Fruit fly (Drosophila melanogaster): ENCODE data around the gene bip1.

The bip1 gene

DNA sequence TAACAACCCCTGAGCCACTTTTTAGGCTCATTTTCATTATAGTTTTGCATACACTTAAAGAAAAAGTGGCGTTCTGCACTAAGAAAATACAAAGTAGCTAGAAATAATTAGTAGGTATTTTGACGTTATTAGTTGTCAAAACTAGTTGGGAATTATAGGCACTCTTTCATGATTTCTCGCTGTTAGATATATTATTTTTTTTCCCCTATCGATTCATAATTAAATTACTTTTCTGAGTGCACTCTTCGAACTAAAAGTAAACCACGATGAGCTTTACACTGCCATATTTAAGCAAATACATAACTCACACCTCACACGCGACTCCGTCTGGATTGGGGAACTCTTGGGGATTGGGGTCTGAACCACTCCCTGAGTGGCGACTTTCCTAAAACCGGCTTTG is 14.2 kb upstream of the bip1 start (continued):
- peak; percentile 4 for TF ChIP-seq CG17385 (GFP tag; optimal IDR thresholded peaks at IDR 0.05)
- no peak for TF ChIP-seq NfI (GFP tag; optimal IDR thresholded peaks at IDR 0.05)

DNA sequence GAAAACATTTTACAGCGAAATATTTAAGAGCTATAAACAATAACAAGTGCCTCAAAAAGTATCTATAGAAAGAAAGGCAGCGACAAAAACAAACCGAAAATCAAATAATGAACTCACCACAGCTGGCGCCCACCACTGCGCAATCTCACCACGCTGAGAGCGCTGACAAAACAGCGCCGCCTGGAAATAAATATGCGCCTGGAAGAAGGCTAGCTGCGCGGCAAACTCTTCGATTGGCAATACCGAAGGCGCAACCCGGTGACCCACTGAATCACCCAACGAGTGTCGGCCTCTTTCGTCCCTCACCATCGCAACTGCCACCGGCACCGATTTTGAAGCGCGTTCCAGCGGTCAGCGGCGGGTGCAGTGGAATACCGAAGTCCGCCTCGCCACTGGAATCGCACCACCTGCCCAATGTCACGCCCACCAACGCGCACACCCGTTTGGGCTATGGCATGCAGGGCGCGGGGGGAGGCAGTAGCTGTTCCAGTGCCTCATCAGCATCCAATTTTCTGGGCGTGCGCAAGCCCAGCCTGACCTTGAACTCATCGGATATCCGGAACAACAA is 13.3 kb upstream of the bip1 start:
- TF ChIP-seq Opbp (GFP tag; IDR thresholded peaks at IDR 0.05; ENCODE audit: partially characterized antibody), result 0 out of 3 replicates have a peak, but pooled peaks have one; percentile 44
- TF ChIP-seq ara (GFP tag; IDR thresholded peaks at IDR 0.05), result 0 out of 2 replicates have a peak, but pooled peaks have one; percentile 23
- no peak for TF ChIP-seq CG3847 (GFP tag; IDR thresholded peaks at IDR 0.05)
- TF ChIP-seq sens (GFP tag), result peak; percentile 41
- TF ChIP-seq Rfx (GFP tag; IDR thresholded peaks at IDR 0.05), result 0 out of 2 replicates have a peak, but pooled peaks have one; percentile 18
- peak; percentile 83 for TF ChIP-seq CTCF (GFP tag; optimal IDR thresholded peaks at IDR 0.05)
- no peak for TF ChIP-seq TFAM (GFP tag; optimal IDR thresholded peaks at IDR 0.05)
- no peak for TF ChIP-seq CG8290 (GFP tag; optimal IDR thresholded peaks at IDR 0.05)
- peak in 1 of 2 experiments; percentile 7 for TF ChIP-seq CG8290 (tag; optimal IDR thresholded peaks at IDR 0.05)
- TF ChIP-seq CG13287 (GFP tag; IDR thresholded peaks at IDR 0.05; ENCODE audit: partially characterized antibody), result peak; percentile 23; the same call in 1 of the 2 replicates
- 0 out of 3 replicates have a peak, but pooled peaks have one; percentile 22 for TF ChIP-seq ci (GFP tag; IDR thresholded peaks at IDR 0.05)
- peak; percentile 9 for TF ChIP-seq stwl (tag; optimal IDR thresholded peaks at IDR 0.05)
- TF ChIP-seq Ets65A (GFP tag), result peak; percentile 88
- no peak for TF ChIP-seq CG18599 (GFP tag; optimal IDR thresholded peaks at IDR 0.05)
- TF ChIP-seq sna (GFP tag; IDR thresholded peaks at IDR 0.05; ENCODE audit: partially characterized antibody), result 0 out of 2 replicates have a peak, but pooled peaks have one; percentile 40
- TF ChIP-seq E2f2 (GFP tag; IDR thresholded peaks at IDR 0.05), result peak; percentile 85
- TF ChIP-seq CG11695 (GFP tag; IDR thresholded peaks at IDR 0.05), result peak; percentile 37; the same call in 1 of the 3 replicates
- TF ChIP-seq ftz-f1 (GFP tag; optimal IDR thresholded peaks at IDR 0.05), result peak; percentile 27
- peak; percentile 75 for TF ChIP-seq crol (GFP tag; IDR thresholded peaks at IDR 0.05)
- no peak for TF ChIP-seq CG31365 (tag; optimal IDR thresholded peaks at IDR 0.05)
- no peak for TF ChIP-seq Dref (GFP tag; IDR thresholded peaks at IDR 0.05)
- TF ChIP-seq Dp (GFP tag; optimal IDR thresholded peaks at IDR 0.05), result peak; percentile 77
- no peak for TF ChIP-seq Sin3A (optimal IDR thresholded peaks at IDR 0.05)
- no peak for TF ChIP-seq CG4617 (GFP tag; optimal IDR thresholded peaks at IDR 0.05; ENCODE audit: borderline replicate concordance)
- TF ChIP-seq CG11247 (GFP tag; IDR thresholded peaks at IDR 0.05), result peak; percentile 44
- TF ChIP-seq lbe (GFP tag; optimal IDR thresholded peaks at IDR 0.05), result no peak
- TF ChIP-seq CG34224 (GFP tag; IDR thresholded peaks at IDR 0.05; ENCODE audit: partially characterized antibody), result peak; percentile 17; the same call in 1 of the 3 replicates
- TF ChIP-seq knrl (GFP tag; IDR thresholded peaks at IDR 0.05; ENCODE audit: partially characterized antibody), result peak; percentile 22; the same call in 1 of the 3 replicates
- peak; percentile 39; the same call in 1 of the 3 replicates for TF ChIP-seq CG2199 (GFP tag; IDR thresholded peaks at IDR 0.05)
- peak; percentile 2 for TF ChIP-seq CG3995 (GFP tag; optimal IDR thresholded peaks at IDR 0.05)
- 0 out of 2 replicates have a peak, but pooled peaks have one; percentile 14 for TF ChIP-seq Bgb (GFP tag; IDR thresholded peaks at IDR 0.05; ENCODE audit: partially characterized antibody)
- no peak for TF ChIP-seq eyg (GFP tag; optimal IDR thresholded peaks at IDR 0.05)
- TF ChIP-seq fd102C (GFP tag; optimal IDR thresholded peaks at IDR 0.05), result no peak
- TF ChIP-seq Med (GFP tag), result peak; percentile 70
- TF ChIP-seq Hr78 (GFP tag; optimal IDR thresholded peaks at IDR 0.05), result peak in 1 of 2 experiments; percentile 81
- TF ChIP-seq Myb (GFP tag; optimal IDR thresholded peaks at IDR 0.05), result no peak

dm6 chr3L:8071192-8071591 is 12.7 kb upstream of the bip1 start:
- TF ChIP-seq eve (GFP tag; optimal IDR thresholded peaks at IDR 0.05) (peak in 1 of 2 experiments; percentile 18), CG7357 (GFP tag; IDR thresholded peaks at IDR 0.05) (no peak)
